Fruit fly (Drosophila melanogaster): ENCODE data around the gene Naa30B.

DNA sequence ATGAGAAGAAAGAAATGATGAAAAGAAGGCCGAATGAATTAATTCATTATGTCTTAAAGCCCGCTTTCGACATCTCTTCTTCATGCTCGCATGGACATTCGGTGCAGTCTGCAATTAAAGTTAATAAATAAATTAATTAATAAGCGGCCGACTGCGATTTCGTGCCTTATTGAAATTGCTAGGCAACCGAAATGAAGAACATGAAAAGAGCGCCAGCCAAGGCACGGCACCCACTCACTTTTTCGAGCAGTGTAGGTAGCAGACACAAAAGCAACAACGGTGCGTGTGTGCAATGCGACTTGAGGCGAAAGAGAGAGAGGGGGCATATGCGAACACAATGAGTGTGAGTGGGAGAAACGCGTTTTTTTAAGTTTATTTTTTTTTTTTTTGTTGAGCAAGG is 7.4 kb downstream of the Naa30B start:
- TF ChIP-seq toe (GFP tag; optimal IDR thresholded peaks at IDR 0.05) (no peak), Clk (GFP tag; optimal IDR thresholded peaks at IDR 0.05) (no peak), pad (GFP tag; optimal IDR thresholded peaks at IDR 0.05) (no peak), CG5204 (GFP tag; optimal IDR thresholded peaks at IDR 0.05) (no peak)

Data from whole organism, adult.